Fruit fly (Drosophila melanogaster) whole organism, adult: ENCODE measurements around the gene Cln7.

ENCODE experiments used
- CG12768 ChIP-seq: fragments of 200-800 bp; sonication (Bioruptor generic); optimal IDR thresholded peaks from 2 replicates; lab custom pipeline; 2017; ENCODE audit warnings: missing biosample characterization, missing genetic modification characterization, mild to moderate bottlenecking, moderate library complexity, missing genetic modification reagents
- CG1620 ChIP-seq: fragments of 200-800 bp; sonication (Bioruptor generic); optimal IDR thresholded peaks from 2 replicates; lab custom pipeline; 2016; ENCODE audit warnings: missing biosample characterization, missing genetic modification characterization
- CG5204 ChIP-seq: fragments of 200-800 bp; sonication (Bioruptor generic); optimal IDR thresholded peaks from 2 replicates; lab custom pipeline; 2016; ENCODE audit warnings: missing biosample characterization, missing genetic modification characterization
- Clk ChIP-seq: fragments of 200-800 bp; sonication (Bioruptor generic); optimal IDR thresholded peaks from 2 replicates; lab custom pipeline; 2017; ENCODE audit warnings: missing biosample characterization, missing genetic modification characterization
- Mnt ChIP-seq: fragments of 200-800 bp; sonication (Bioruptor generic); optimal IDR thresholded peaks from 2 replicates; lab custom pipeline; 2016; ENCODE audit warnings: missing biosample characterization, mild to moderate bottlenecking, missing genetic modification characterization
- bab1 ChIP-seq: fragments of 200-800 bp; sonication (Bioruptor generic); optimal IDR thresholded peaks from 3 replicates; lab custom pipeline; 2019; ENCODE audit warnings: missing biosample characterization, mild to moderate bottlenecking, missing genetic modification characterization, moderate library complexity
- cic ChIP-seq: fragments of 200-800 bp; sonication (Bioruptor generic); optimal IDR thresholded peaks from 2 replicates; lab custom pipeline; 2017; ENCODE audit warnings: missing biosample characterization, mild to moderate bottlenecking, missing genetic modification characterization, moderate library complexity
- cnc ChIP-seq, 2 experiments: fragments of >200 bp; optimal IDR thresholded peaks; 2 replicates each; lab custom pipeline; 2017
- ovo ChIP-seq: fragments of 200-800 bp; sonication (Bioruptor generic); optimal IDR thresholded peaks from 2 replicates; lab custom pipeline; 2016; ENCODE audit warnings: missing biosample characterization, missing genetic modification characterization
- pad ChIP-seq: fragments of 200-800 bp; sonication (Bioruptor generic); optimal IDR thresholded peaks from 3 replicates; lab custom pipeline; 2017; ENCODE audit warnings: missing biosample characterization, missing genetic modification characterization, mild to moderate bottlenecking, moderate library complexity, missing genetic modification reagents
- tj ChIP-seq: fragments of 200-800 bp; sonication (Bioruptor generic); optimal IDR thresholded peaks from 3 replicates; lab custom pipeline; 2017; ENCODE audit warnings: missing biosample characterization, mild to moderate bottlenecking, missing genetic modification characterization, moderate library complexity

dm6 chr3L:7339216-7339742 lies 5.7 kb downstream of the Cln7 start, which contains the start of the genes lark and eco:
- TF ChIP-seq CG12768 (GFP tag; lab: Kevin White, UChicago) (peak; percentile 3), pad (no peak), cnc (optimal IDR thresholded peaks at IDR 0.05; lab: Kevin White, UChicago) (no peak), cic (no peak), CG1620 (GFP tag; lab: Kevin White, UChicago) (no peak), CG5204 (GFP tag; lab: Kevin White, UChicago) (no peak), tj (GFP tag; lab: Kevin White, UChicago) (no peak), Clk (GFP tag; lab: Kevin White, UChicago) (no peak), bab1 (peak; percentile 67), Mnt (peak; percentile 11), ovo (GFP tag; lab: Kevin White, UChicago) (no peak)
